Fruit fly (Drosophila melanogaster): ENCODE measurements around the gene Atg8a.

DNA sequence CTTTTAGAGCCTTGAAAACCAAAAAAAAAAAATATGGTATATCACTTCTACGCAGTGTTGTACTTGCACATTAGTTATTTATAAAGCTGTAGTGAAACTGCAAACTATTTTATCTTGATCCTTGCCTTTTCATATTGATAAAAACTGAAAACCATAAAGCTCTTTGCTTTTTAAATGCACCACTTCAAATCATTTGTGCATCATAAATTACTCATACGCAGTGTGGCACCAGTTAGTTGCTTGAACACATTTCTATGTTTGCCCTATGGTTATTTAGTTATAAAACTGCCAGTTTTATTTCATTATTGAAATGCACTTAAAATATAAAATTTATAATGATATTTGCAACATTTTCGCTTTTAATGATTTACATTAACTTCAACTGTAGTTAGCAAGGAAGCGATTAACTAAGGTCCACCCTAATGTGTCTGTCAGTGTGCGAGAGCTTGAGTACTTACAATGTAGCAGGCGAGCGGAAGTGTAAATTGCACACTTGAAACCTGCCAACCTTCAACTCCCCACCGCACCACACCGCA is 12.0 kb downstream of the Atg8a start:
- TF ChIP-seq CG1620 (GFP tag; optimal IDR thresholded peaks at IDR 0.05), result no peak
- TF ChIP-seq toe (GFP tag; optimal IDR thresholded peaks at IDR 0.05), result no peak
- no peak for TF ChIP-seq CG12768 (GFP tag; optimal IDR thresholded peaks at IDR 0.05)
- TF ChIP-seq CG33017 (tag; optimal IDR thresholded peaks at IDR 0.05), result no peak
- no peak for TF ChIP-seq kay (GFP tag; ENCODE audit: borderline replicate concordance)
- TF ChIP-seq CG7045 (GFP tag; optimal IDR thresholded peaks at IDR 0.05), result no peak
- no peak for TF ChIP-seq cic (GFP tag; optimal IDR thresholded peaks at IDR 0.05)
- no peak for TF ChIP-seq cnc (optimal IDR thresholded peaks at IDR 0.05)
- no peak for TF ChIP-seq CG7101 (tag; optimal IDR thresholded peaks at IDR 0.05)
- TF ChIP-seq Hr96 (GFP tag; optimal IDR thresholded peaks at IDR 0.05), result no peak
- TF ChIP-seq Crg-1 (GFP tag; optimal IDR thresholded peaks at IDR 0.05), result no peak
- TF ChIP-seq pad (GFP tag; optimal IDR thresholded peaks at IDR 0.05), result no peak
- peak; percentile 1 for TF ChIP-seq CG5204 (GFP tag; optimal IDR thresholded peaks at IDR 0.05)
